Worm (Caenorhabditis elegans): ENCODE measurements around the gene ZK938.1.

DNA sequence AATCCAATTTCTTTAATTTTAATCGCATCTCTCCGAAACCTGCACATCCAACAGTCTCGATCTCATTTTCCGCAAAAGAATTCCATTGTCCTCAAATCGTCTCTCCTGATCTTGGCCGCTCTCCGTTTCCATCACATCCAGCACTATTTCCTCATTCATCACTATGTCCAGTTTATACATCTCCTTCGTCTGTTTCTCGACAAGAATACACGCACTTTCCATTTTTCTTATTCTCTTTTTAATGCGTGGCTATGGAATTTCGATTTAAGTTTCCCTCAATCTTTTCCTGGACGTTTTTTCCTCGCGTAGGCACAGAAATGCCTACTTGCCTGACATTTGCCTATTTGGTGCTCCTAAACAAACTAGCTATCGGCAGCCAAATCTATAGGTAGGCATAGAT lies 50.6 kb downstream of the ZK938.1 start:
- TF ChIP-seq snpc-4 (tag; optimal IDR thresholded peaks at IDR 0.05) (no peak), M03D4.4 (tag; optimal IDR thresholded peaks at IDR 0.05) (no peak), lin-32 (GFP tag; optimal IDR thresholded peaks at IDR 0.05) (no peak), elt-3 (tag; optimal IDR thresholded peaks at IDR 0.05) (no peak), unc-62 (GFP tag; optimal IDR thresholded peaks at IDR 0.05) (no peak), ceh-83 (GFP tag; optimal IDR thresholded peaks at IDR 0.05) (no peak), flh-1 (GFP tag; optimal IDR thresholded peaks at IDR 0.05) (no peak), lin-13 (tag; optimal IDR thresholded peaks at IDR 0.05) (no peak)
